Worm (Caenorhabditis elegans): ENCODE results near the gene C06A1.3.
A peak's percentile ranks its signal among the peaks of the same experiment; 100 is the strongest.

The C06A1.3 gene

ce11 chrII:10557206-10557574, 14.9 kb upstream of the C06A1.3 start:
- TF ChIP-seq fkh-6 (tag; optimal IDR thresholded peaks at IDR 0.05) (no peak), pqm-1 (tag; optimal IDR thresholded peaks at IDR 0.05) (no peak), T23F11.4 (GFP tag; optimal IDR thresholded peaks at IDR 0.05) (no peak), hlh-6 (tag; optimal IDR thresholded peaks at IDR 0.05) (no peak), zip-5 (tag; optimal IDR thresholded peaks at IDR 0.05) (no peak), lim-6 (tag; optimal IDR thresholded peaks at IDR 0.05) (no peak), hlh-30 (tag; optimal IDR thresholded peaks at IDR 0.05; ENCODE audit: insufficient read depth) (peak; percentile 43), dve-1 (tag; optimal IDR thresholded peaks at IDR 0.05) (no peak), hlh-13 (GFP tag; optimal IDR thresholded peaks at IDR 0.05) (no peak)

- TF ChIP-seq hlh-15 (tag; optimal IDR thresholded peaks at IDR 0.05): no peak
- TF ChIP-seq hlh-30 (tag; optimal IDR thresholded peaks at IDR 0.05; ENCODE audit: insufficient read depth): peak; percentile 50
- no peak for TF ChIP-seq lin-11 (tag; optimal IDR thresholded peaks at IDR 0.05)
- no peak for TF ChIP-seq ceh-34 (tag; optimal IDR thresholded peaks at IDR 0.05)
- no peak for TF ChIP-seq ceh-30 (tag; optimal IDR thresholded peaks at IDR 0.05)
- no peak for TF ChIP-seq ztf-16 (tag; optimal IDR thresholded peaks at IDR 0.05)
- no peak for TF ChIP-seq K09A11.1 (tag; optimal IDR thresholded peaks at IDR 0.05; ENCODE audit: insufficient read depth)
- no peak for TF ChIP-seq zip-5 (tag; optimal IDR thresholded peaks at IDR 0.05)
Measured at ce11 chrII:10558345-10558744, 13.7 kb upstream of the C06A1.3 start.

ce11 chrII:10558962-10559415, 13.1 kb upstream of the C06A1.3 start:
- TF ChIP-seq eyg-1 (tag; optimal IDR thresholded peaks at IDR 0.05) (no peak), ref-2 (tag; optimal IDR thresholded peaks at IDR 0.05) (peak; percentile 34), F13H6.1 (tag; optimal IDR thresholded peaks at IDR 0.05) (no peak), odd-2 (tag; optimal IDR thresholded peaks at IDR 0.05) (no peak), C38D4.7 (GFP tag; optimal IDR thresholded peaks at IDR 0.05) (no peak), K02D7.2 (tag; optimal IDR thresholded peaks at IDR 0.05) (no peak), tbx-7 (tag; optimal IDR thresholded peaks at IDR 0.05) (no peak), ztf-16 (tag; optimal IDR thresholded peaks at IDR 0.05) (no peak), dve-1 (tag; optimal IDR thresholded peaks at IDR 0.05) (no peak), pax-1 (tag; optimal IDR thresholded peaks at IDR 0.05) (no peak), elt-4 (tag; optimal IDR thresholded peaks at IDR 0.05) (no peak), ceh-18 (tag; optimal IDR thresholded peaks at IDR 0.05) (peak; percentile 17), ceh-48 (tag; optimal IDR thresholded peaks at IDR 0.05) (no peak), lim-6 (tag; optimal IDR thresholded peaks at IDR 0.05) (no peak), elt-2 (tag; optimal IDR thresholded peaks at IDR 0.05) (no peak), nfya-1 (tag; optimal IDR thresholded peaks at IDR 0.05) (peak; percentile 24), dmd-4 (tag; optimal IDR thresholded peaks at IDR 0.05; ENCODE audit: borderline replicate concordance) (no peak), ahr-1 (tag; optimal IDR thresholded peaks at IDR 0.05) (no peak), K09A11.1 (tag; optimal IDR thresholded peaks at IDR 0.05; ENCODE audit: insufficient read depth) (no peak), unc-86 (tag; optimal IDR thresholded peaks at IDR 0.05) (no peak), madf-2 (tag; optimal IDR thresholded peaks at IDR 0.05) (no peak), gmeb-2 (tag; optimal IDR thresholded peaks at IDR 0.05) (no peak), unc-42 (tag; optimal IDR thresholded peaks at IDR 0.05) (peak; percentile 49), pha-4 (tag; optimal IDR thresholded peaks at IDR 0.05) (no peak), fax-1 (tag; optimal IDR thresholded peaks at IDR 0.05) (no peak), ets-4 (tag; optimal IDR thresholded peaks at IDR 0.05) (no peak), T23F11.4 (GFP tag; optimal IDR thresholded peaks at IDR 0.05) (no peak), ttx-3 (tag; optimal IDR thresholded peaks at IDR 0.05) (no peak), lin-11 (tag; optimal IDR thresholded peaks at IDR 0.05) (no peak), ceh-22 (tag; optimal IDR thresholded peaks at IDR 0.05) (no peak), sox-2 (GFP tag; IDR thresholded peaks at IDR 0.05) (no peak), pros-1 (tag; optimal IDR thresholded peaks at IDR 0.05) (no peak), rnt-1 (tag; optimal IDR thresholded peaks at IDR 0.05) (no peak), hlh-30 (tag; optimal IDR thresholded peaks at IDR 0.05; ENCODE audit: insufficient read depth) (peak; percentile 85), tbx-2 (tag; optimal IDR thresholded peaks at IDR 0.05) (peak; percentile 11)

Data from whole organism, late embryonic.